Worm (Caenorhabditis elegans) whole organism, L1 larva: ENCODE results near the gene F15B9.8.

ENCODE experiments used
- ama-1 ChIP-seq: fragments of 150-350 bp; optimal IDR thresholded peaks from 2 replicates; lab custom pipeline; 2014
- ceh-8 ChIP-seq: fragments of 200-800 bp; sonication (Bioruptor generic); optimal IDR thresholded peaks from 2 replicates; lab custom pipeline; 2018; ENCODE audit warnings: mild to moderate bottlenecking, missing genetic modification characterization, moderate library complexity, missing compliant biosample characterization
- fkh-4 ChIP-seq: sonication (generic microtip); optimal IDR thresholded peaks from 2 replicates; lab custom pipeline; 2016; ENCODE audit warnings: missing compliant biosample characterization, missing genetic modification characterization, borderline replicate concordance
- hlh-17 ChIP-seq: fragments of 200-800 bp; sonication (Bioruptor generic); optimal IDR thresholded peaks from 2 replicates; lab custom pipeline; 2018; ENCODE audit warnings: missing genetic modification characterization, mild to moderate bottlenecking, missing compliant biosample characterization, moderate library complexity, borderline replicate concordance
- hpl-2 ChIP-seq: fragments of 150-350 bp; optimal IDR thresholded peaks from 2 replicates; lab custom pipeline; 2014; ENCODE audit warnings: missing biosample characterization, missing genetic modification reagents, missing genetic modification characterization
- nhr-90 ChIP-seq: sonication (generic microtip); optimal IDR thresholded peaks from 2 replicates; lab custom pipeline; 2016; ENCODE audit warnings: mild to moderate bottlenecking, missing genetic modification characterization, missing compliant biosample characterization; ENCODE audit not compliant: poor library complexity
- sup-37 ChIP-seq: fragments of 200-800 bp; sonication (Bioruptor generic); optimal IDR thresholded peaks from 2 replicates; lab custom pipeline; 2018; ENCODE audit warnings: mild to moderate bottlenecking, missing genetic modification characterization, missing compliant biosample characterization

DNA sequence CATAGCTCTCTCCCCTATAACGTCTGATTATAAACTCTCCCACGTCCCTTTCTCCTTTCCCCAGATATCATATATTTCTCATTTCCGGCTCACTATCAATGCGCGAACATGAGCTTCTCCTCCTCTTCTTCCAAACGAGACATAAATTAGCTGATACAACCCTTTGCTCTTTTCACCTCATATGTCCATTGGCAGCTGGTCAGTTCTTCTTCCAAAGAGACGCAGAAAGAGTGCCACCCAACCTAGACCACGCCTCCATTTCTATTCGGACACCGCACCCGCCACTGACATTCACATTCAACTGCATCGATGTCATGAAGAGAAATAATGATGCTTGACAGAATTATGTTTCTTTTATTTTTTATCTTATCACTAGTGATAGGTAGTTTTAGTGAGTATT lies 30.4 kb downstream of the F15B9.8 start, which contains the start of gene fmi-1:
- TF ChIP-seq fkh-4 (tag; lab: Kevin White, UChicago) (no peak), hpl-2 (no peak), ceh-8 (GFP tag; lab: Kevin White, UChicago) (no peak), hlh-17 (GFP tag; lab: Kevin White, UChicago) (no peak), ama-1 (no peak), sup-37 (GFP tag; lab: Kevin White, UChicago) (no peak), nhr-90 (no peak)
